Fruit fly (Drosophila melanogaster) Kc167 (cell line): ENCODE data around the gene CG3434.

Experiments
- Myc ChIP-seq: fragments of >200 bp; optimal IDR thresholded peaks from 2 replicates; lab custom pipeline; 2017; ENCODE audit warnings: missing external identifiers
- Sin3A ChIP-seq: fragments of >200 bp; optimal IDR thresholded peaks from 2 replicates; lab custom pipeline; 2018; ENCODE audit warnings: missing external identifiers
- h ChIP-seq: fragments of >200 bp; optimal IDR thresholded peaks from 3 replicates; lab custom pipeline; 2018; ENCODE audit warnings: missing external identifiers
- insv ChIP-seq: fragments of >200 bp; optimal IDR thresholded peaks from 3 replicates; lab custom pipeline; 2018; ENCODE audit warnings: missing external identifiers
- psq ChIP-seq: fragments of >200 bp; optimal IDR thresholded peaks from 2 replicates; lab custom pipeline; 2017; ENCODE audit warnings: missing external identifiers
- ttk ChIP-seq: sonication (Bioruptor generic); optimal IDR thresholded peaks from 2 replicates; lab custom pipeline; 2017; ENCODE audit warnings: missing external identifiers

- TF ChIP-seq Sin3A (lab: Kevin White, UChicago) (no peak), h (no peak), Myc (no peak), insv (lab: Kevin White, UChicago) (no peak), psq (no peak), ttk (lab: Kevin White, UChicago) (no peak)
Measured at dm6 chr3L:9430608-9430952, 30.0 kb downstream of the CG3434 start.
